Worm (Caenorhabditis elegans) whole organism, L1 larva: ENCODE data around the gene gcsh-1.

Experiments
- ama-1 ChIP-seq: fragments of 150-350 bp; optimal IDR thresholded peaks from 2 replicates; lab custom pipeline; 2014
- ceh-63 ChIP-seq: fragments of 200-800 bp; sonication (Bioruptor generic); optimal IDR thresholded peaks from 2 replicates; lab custom pipeline; 2018; ENCODE audit warnings: mild to moderate bottlenecking, missing genetic modification characterization, missing compliant biosample characterization
- nhr-28 ChIP-seq: fragments of 150-350 bp; optimal IDR thresholded peaks from 2 replicates; lab custom pipeline; 2014; ENCODE audit warnings: missing biosample characterization, missing genetic modification characterization
- nhr-47 ChIP-seq: sonication (generic microtip); optimal IDR thresholded peaks from 2 replicates; lab custom pipeline; 2016; ENCODE audit warnings: mild to moderate bottlenecking, missing genetic modification characterization, moderate library complexity, missing compliant biosample characterization
- rnt-1 ChIP-seq: sonication (generic microtip); optimal IDR thresholded peaks from 2 replicates; lab custom pipeline; 2016; ENCODE audit warnings: mild to moderate bottlenecking, missing genetic modification characterization, moderate library complexity, missing compliant biosample characterization

DNA sequence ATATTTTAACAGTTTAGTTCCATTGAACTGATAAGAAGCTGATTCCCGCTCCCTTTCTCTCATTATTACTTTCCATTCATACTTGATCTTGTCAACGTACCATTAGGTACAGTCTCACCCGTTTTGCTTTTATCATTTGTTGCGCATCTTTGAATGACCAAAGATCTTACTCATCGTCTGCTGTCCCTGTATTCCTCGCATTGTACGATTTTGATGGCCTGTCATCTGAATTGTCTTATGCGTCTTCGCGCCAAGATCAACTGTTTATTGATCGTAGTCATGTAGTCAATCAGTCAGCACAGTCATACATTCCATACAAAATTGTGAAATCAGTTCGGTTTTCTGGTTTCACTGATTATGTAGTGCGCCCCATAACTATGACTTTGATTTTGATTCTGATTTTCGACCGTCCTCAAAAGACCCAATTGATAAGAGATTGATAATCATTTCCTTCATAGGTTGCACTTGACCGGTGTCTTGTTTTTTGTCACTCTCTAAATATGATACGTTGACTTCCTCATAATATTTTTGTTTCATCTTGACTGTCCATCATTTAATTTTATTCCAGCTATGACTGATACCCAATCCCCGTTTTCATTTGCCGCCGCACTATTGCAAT lies 43.2 kb upstream of the gcsh-1 start, which contains the start of gene nhr-3:
- no peak for TF ChIP-seq ceh-63
- TF ChIP-seq nhr-47 (tag; lab: Kevin White, UChicago): no peak
- TF ChIP-seq ama-1 (lab: Kevin White, UChicago): no peak
- TF ChIP-seq nhr-28 (tag; lab: Kevin White, UChicago): no peak
- no peak for TF ChIP-seq rnt-1 (tag; lab: Kevin White, UChicago)
